Worm (Caenorhabditis elegans) whole organism, mixed stage, embryonic: ENCODE results near the gene djr-1.2.

ENCODE experiments used
- M03D4.4 ChIP-seq: sonication (generic microtip); optimal IDR thresholded peaks from 2 replicates; lab custom pipeline; 2017; ENCODE audit warnings: mild to moderate bottlenecking, missing genetic modification characterization, missing compliant biosample characterization
- bed-3 ChIP-seq: fragments of 200-800 bp; sonication (Bioruptor generic); optimal IDR thresholded peaks from 3 replicates; lab custom pipeline; 2018; ENCODE audit warnings: mild to moderate bottlenecking, missing genetic modification characterization, moderate library complexity, missing compliant biosample characterization
- ceh-39 ChIP-seq: fragments of 150-350 bp; optimal IDR thresholded peaks from 2 replicates; lab custom pipeline; 2014; ENCODE audit warnings: missing biosample characterization, missing genetic modification characterization
- ceh-43 ChIP-seq: fragments of 200-800 bp; sonication (Bioruptor generic); optimal IDR thresholded peaks from 2 replicates; lab custom pipeline; 2018; ENCODE audit warnings: mild to moderate bottlenecking, missing genetic modification characterization, moderate library complexity, missing compliant biosample characterization
- ceh-83 ChIP-seq: fragments of 200-800 bp; sonication (Bioruptor generic); optimal IDR thresholded peaks from 2 replicates; lab custom pipeline; 2018; ENCODE audit warnings: mild to moderate bottlenecking, missing genetic modification characterization, missing compliant biosample characterization
- ces-1 ChIP-seq: fragments of 150-350 bp; optimal IDR thresholded peaks from 2 replicates; lab custom pipeline; 2014; ENCODE audit warnings: missing biosample characterization, missing genetic modification reagents, missing genetic modification characterization
- drap-1 ChIP-seq: fragments of 200-800 bp; sonication (Bioruptor generic); optimal IDR thresholded peaks from 3 replicates; lab custom pipeline; 2018; ENCODE audit warnings: mild to moderate bottlenecking, missing genetic modification characterization, missing compliant biosample characterization
- flh-1 ChIP-seq: fragments of 200-800 bp; sonication (Bioruptor generic); optimal IDR thresholded peaks from 2 replicates; lab custom pipeline; 2018; ENCODE audit warnings: mild to moderate bottlenecking, missing genetic modification characterization, moderate library complexity, missing compliant biosample characterization
- hlh-1 ChIP-seq: fragments of 150-350 bp; optimal IDR thresholded peaks from 2 replicates; lab custom pipeline; 2014; ENCODE audit warnings: missing biosample characterization, missing genetic modification reagents, missing genetic modification characterization
- lin-32 ChIP-seq: fragments of 200-800 bp; sonication (Bioruptor generic); optimal IDR thresholded peaks from 2 replicates; lab custom pipeline; 2018; ENCODE audit warnings: mild to moderate bottlenecking, missing genetic modification characterization, missing compliant biosample characterization
- mab-5 ChIP-seq: fragments of 150-350 bp; optimal IDR thresholded peaks from 2 replicates; lab custom pipeline; 2014; ENCODE audit warnings: missing biosample characterization, missing genetic modification characterization
- mep-1 ChIP-seq: fragments of 150-350 bp; optimal IDR thresholded peaks from 2 replicates; lab custom pipeline; 2017; ENCODE audit warnings: missing biosample characterization, missing genetic modification reagents, missing genetic modification characterization, inconsistent platforms
- mls-2 ChIP-seq: sonication (generic microtip); optimal IDR thresholded peaks from 2 replicates; lab custom pipeline; 2016; ENCODE audit warnings: mild to moderate bottlenecking, missing genetic modification characterization, moderate library complexity, missing compliant biosample characterization
- nhr-2 ChIP-seq: fragments of 150-350 bp; optimal IDR thresholded peaks from 2 replicates; lab custom pipeline; 2014; ENCODE audit warnings: missing biosample characterization, missing genetic modification characterization
- nhr-237 ChIP-seq: fragments of 150-350 bp; optimal IDR thresholded peaks from 2 replicates; lab custom pipeline; 2014; ENCODE audit warnings: missing biosample characterization, missing genetic modification characterization
- nhr-76 ChIP-seq: sonication (generic microtip); optimal IDR thresholded peaks from 2 replicates; lab custom pipeline; 2017; ENCODE audit warnings: missing biosample characterization, missing genetic modification characterization
- tbx-8 ChIP-seq: fragments of 200-800 bp; sonication (Bioruptor generic); optimal IDR thresholded peaks from 2 replicates; lab custom pipeline; 2018; ENCODE audit warnings: mild to moderate bottlenecking, missing genetic modification characterization, moderate library complexity, missing compliant biosample characterization
- unc-120 ChIP-seq: sonication (generic microtip); optimal IDR thresholded peaks from 2 replicates; lab custom pipeline; 2017; ENCODE audit warnings: missing genetic modification characterization, missing compliant biosample characterization; ENCODE audit not compliant: poor library complexity, severe bottlenecking
- unc-39 ChIP-seq: fragments of 150-350 bp; optimal IDR thresholded peaks from 2 replicates; lab custom pipeline; 2014; ENCODE audit warnings: missing biosample characterization, missing genetic modification characterization
- unc-62 ChIP-seq: fragments of 150-350 bp; optimal IDR thresholded peaks from 2 replicates; lab custom pipeline; 2014; ENCODE audit warnings: missing biosample characterization, missing genetic modification reagents, missing genetic modification characterization
- zip-8 ChIP-seq: fragments of 150-350 bp; optimal IDR thresholded peaks from 2 replicates; lab custom pipeline; 2014; ENCODE audit warnings: missing biosample characterization, missing genetic modification characterization
- ztf-11 ChIP-seq: fragments of 150-350 bp; optimal IDR thresholded peaks from 2 replicates; lab custom pipeline; 2014; ENCODE audit warnings: missing biosample characterization, missing genetic modification characterization

The djr-1.2 gene

DNA sequence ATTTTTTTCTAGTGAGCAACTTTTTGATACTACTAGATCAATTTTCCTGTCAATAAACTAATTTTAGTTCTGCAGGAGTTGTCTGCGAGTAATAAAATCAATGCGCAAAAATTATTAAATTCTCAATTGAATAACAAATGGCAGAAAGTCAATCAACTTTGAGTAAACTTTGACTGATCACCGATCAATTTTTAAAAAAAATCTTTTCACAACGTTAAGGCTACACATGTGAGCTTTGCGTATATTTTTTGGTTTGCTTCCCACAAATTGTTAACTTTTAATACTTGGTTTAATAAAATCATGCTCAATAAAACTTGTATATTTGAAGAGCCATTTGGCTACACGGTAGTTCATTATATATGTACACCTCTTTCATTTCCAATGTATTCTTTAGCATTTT, 47.0 kb downstream of the djr-1.2 start, which contains the start of gene srh-7:
srh-7 (plus strand) TSS at position 301 of the 400 bp plus-strand sequence.
- TF ChIP-seq zip-8 (tag; lab: Kevin White, UChicago) = no peak
- no peak for TF ChIP-seq ceh-83
- TF ChIP-seq drap-1 (GFP tag; lab: Kevin White, UChicago) = no peak
- no peak for TF ChIP-seq mab-5
- no peak for TF ChIP-seq mls-2
- TF ChIP-seq tbx-8 = no peak
- no peak for TF ChIP-seq bed-3
- TF ChIP-seq ceh-43 (GFP tag; lab: Kevin White, UChicago) = no peak
- no peak for TF ChIP-seq flh-1 (GFP tag; lab: Kevin White, UChicago)
- TF ChIP-seq unc-39 = no peak
- TF ChIP-seq nhr-237 (tag; lab: Kevin White, UChicago) = no peak
- no peak for TF ChIP-seq nhr-76 (tag; lab: Kevin White, UChicago)
- no peak for TF ChIP-seq mep-1
- TF ChIP-seq lin-32 (GFP tag; lab: Kevin White, UChicago) = no peak
- TF ChIP-seq ztf-11 (tag; lab: Kevin White, UChicago) = no peak
- TF ChIP-seq hlh-1 (tag; lab: Kevin White, UChicago) = no peak
- no peak for TF ChIP-seq M03D4.4 (tag; lab: Kevin White, UChicago)

DNA sequence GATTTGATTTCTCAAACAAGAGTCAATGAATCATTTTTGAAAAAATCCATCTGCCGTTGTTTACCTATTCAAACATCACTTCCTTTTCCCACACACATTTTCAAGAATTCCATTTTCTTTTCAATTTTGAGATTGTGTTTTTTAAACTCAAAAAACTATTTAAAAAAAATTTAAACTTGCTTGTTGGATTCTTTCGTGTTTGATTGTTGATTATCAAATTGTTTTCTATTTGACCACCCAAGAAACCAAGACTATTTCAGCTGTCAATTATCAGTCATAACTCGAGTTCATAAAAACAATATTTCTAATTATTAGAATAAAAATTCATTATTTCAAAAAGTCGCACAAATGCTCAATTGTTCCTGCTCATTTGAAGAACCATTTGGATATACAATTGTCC, 49.7 kb downstream of the djr-1.2 start, which contains the start of gene srh-8:
srh-8 (plus strand) TSS at position 301 of the 400 bp plus-strand sequence.
- TF ChIP-seq tbx-8 = no peak
- TF ChIP-seq unc-62 (GFP tag; lab: Kevin White, UChicago) = no peak
- no peak for TF ChIP-seq ceh-83
- TF ChIP-seq bed-3 = no peak

DNA sequence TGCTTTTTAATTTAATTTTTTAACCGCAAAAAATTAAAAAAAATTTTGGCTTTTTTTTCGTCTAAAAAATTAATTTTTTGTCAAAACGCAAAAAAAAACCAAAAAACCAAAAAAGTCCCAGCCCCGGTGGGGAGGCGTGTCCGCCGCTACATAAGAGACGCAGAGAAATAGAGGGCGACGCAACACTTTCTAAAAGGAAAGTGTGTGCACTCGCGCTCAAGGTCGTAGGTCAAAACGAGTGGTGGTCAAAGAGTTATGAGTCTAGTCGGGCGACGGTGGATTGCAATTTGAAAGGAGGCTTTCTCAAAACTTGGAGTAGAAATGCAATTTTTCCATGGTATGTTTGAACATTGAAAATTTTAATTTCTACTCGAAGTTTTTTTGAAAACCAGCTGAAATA, 50.3 kb downstream of the djr-1.2 start:
- TF ChIP-seq nhr-2 (tag; lab: Kevin White, UChicago) = no peak
- no peak for TF ChIP-seq nhr-237 (tag; lab: Kevin White, UChicago)
- TF ChIP-seq unc-120 (tag; lab: Kevin White, UChicago) = no peak
- TF ChIP-seq bed-3 = no peak
- no peak for TF ChIP-seq ceh-39 (tag; lab: Kevin White, UChicago)
- no peak for TF ChIP-seq unc-62 (GFP tag; lab: Kevin White, UChicago)
- TF ChIP-seq tbx-8 = no peak
- no peak for TF ChIP-seq M03D4.4 (tag; lab: Kevin White, UChicago)
- no peak for TF ChIP-seq lin-32 (GFP tag; lab: Kevin White, UChicago)
- TF ChIP-seq ces-1 (GFP tag; lab: Kevin White, UChicago) = no peak
- no peak for TF ChIP-seq drap-1 (GFP tag; lab: Kevin White, UChicago)
- TF ChIP-seq, all 35 proteins: peak for 0
